Fruit fly (Drosophila melanogaster): ENCODE data around the gene CG13361.

DNA sequence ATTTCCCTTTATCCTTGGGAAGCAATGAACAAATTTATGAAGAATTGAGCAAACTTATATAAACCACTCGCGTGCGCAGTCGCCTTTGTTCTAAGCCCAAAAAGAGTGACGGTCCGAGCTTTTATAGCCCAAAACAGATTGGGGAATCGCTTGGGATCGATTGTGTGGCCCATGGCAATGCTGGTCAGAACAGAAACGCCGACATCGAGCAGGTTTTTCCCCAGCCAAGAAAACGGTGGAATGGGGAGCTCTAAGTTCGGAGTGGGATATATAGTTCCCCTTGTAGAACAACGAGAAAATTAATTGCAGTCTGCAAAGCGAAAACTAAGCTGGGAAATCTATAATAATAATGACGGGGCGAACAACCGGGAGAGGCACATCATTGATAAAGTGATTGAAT, 2.3 kb downstream of the CG13361 start, which contains the start of gene CG13362:
- TF ChIP-seq CG8478 (optimal IDR thresholded peaks at IDR 0.05) (no peak), Dll (optimal IDR thresholded peaks at IDR 0.05) (no peak), psq (optimal IDR thresholded peaks at IDR 0.05) (no peak)

Measured in whole organism.